Worm (Caenorhabditis elegans) whole organism, L2 larva: ENCODE results near the gene F33C8.4.

ENCODE experiments used
- elt-3 ChIP-seq: sonication (generic microtip); optimal IDR thresholded peaks from 2 replicates; lab custom pipeline; 2017; ENCODE audit warnings: missing biosample characterization, missing genetic modification characterization
- lin-39 ChIP-seq: fragments of 150-350 bp; optimal IDR thresholded peaks from 2 replicates; lab custom pipeline; 2014; ENCODE audit warnings: missing biosample characterization, missing genetic modification reagents, missing genetic modification characterization
- mdl-1 ChIP-seq, 2 experiments: fragments of 150-350 bp in 1 of 2; sonication (generic microtip) in 1 of 2; optimal IDR thresholded peaks; 2 replicates each; lab custom pipeline; 2017; ENCODE audit warnings: missing biosample characterization in 2 of 2, missing genetic modification characterization in 2 of 2
- nhr-12 ChIP-seq: fragments of 150-350 bp; optimal IDR thresholded peaks from 2 replicates; lab custom pipeline; 2014; ENCODE audit warnings: missing biosample characterization, missing genetic modification characterization
- nhr-21 ChIP-seq: fragments of 150-350 bp; optimal IDR thresholded peaks from 2 replicates; lab custom pipeline; 2014; ENCODE audit warnings: missing biosample characterization, missing genetic modification characterization
- skn-1 ChIP-seq: sonication (generic microtip); optimal IDR thresholded peaks from 2 replicates; lab custom pipeline; 2017; ENCODE audit warnings: missing biosample characterization, missing genetic modification characterization
- unc-39 ChIP-seq: fragments of 150-350 bp; optimal IDR thresholded peaks from 2 replicates; lab custom pipeline; 2014; ENCODE audit warnings: missing biosample characterization, missing genetic modification characterization
- unc-62 ChIP-seq: fragments of 150-350 bp; optimal IDR thresholded peaks from 2 replicates; lab custom pipeline; 2014; ENCODE audit warnings: missing biosample characterization, missing genetic modification reagents, missing genetic modification characterization
- zag-1 ChIP-seq: fragments of 150-350 bp; optimal IDR thresholded peaks from 2 replicates; lab custom pipeline; 2014; ENCODE audit warnings: missing biosample characterization, missing genetic modification characterization
- ztf-11 ChIP-seq: sonication (generic microtip); optimal IDR thresholded peaks from 2 replicates; lab custom pipeline; 2017; ENCODE audit warnings: missing biosample characterization, missing genetic modification characterization
- ztf-4 ChIP-seq: fragments of 150-350 bp; optimal IDR thresholded peaks from 2 replicates; lab custom pipeline; 2014; ENCODE audit warnings: missing biosample characterization, missing genetic modification characterization

DNA sequence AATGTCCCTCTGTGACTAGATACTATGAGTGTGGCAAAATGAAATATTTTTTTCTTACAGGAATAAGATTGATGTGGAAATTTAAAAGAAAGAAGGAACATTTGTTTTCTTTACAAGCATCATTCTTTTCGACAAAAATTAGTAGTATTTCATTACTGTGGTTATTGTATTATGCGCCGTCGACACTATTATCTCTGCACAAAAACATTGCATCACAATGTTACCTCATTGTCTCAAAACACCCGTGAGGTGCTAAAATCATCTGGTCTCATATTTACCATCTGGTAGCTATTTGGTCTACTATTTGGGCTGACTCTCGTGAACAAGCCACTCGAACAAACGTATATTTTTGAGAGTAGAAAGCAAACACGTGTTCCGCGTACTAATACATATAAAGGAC lies 27.5 kb downstream of the F33C8.4 start:
- no peak for TF ChIP-seq unc-39 (tag; lab: Kevin White, UChicago)
- TF ChIP-seq elt-3 (tag; lab: Kevin White, UChicago) = no peak
- no peak for TF ChIP-seq ztf-4 (tag; lab: Kevin White, UChicago)
- no peak for TF ChIP-seq ztf-11 (tag; lab: Kevin White, UChicago)
- TF ChIP-seq zag-1 (tag; lab: Kevin White, UChicago) = no peak
- TF ChIP-seq unc-62 (GFP tag; lab: Kevin White, UChicago) = no peak
- TF ChIP-seq mdl-1 (tag; optimal IDR thresholded peaks at IDR 0.05; lab: Kevin White, UChicago) = no peak
- no peak for TF ChIP-seq nhr-12 (tag; lab: Kevin White, UChicago)
- TF ChIP-seq lin-39 = no peak
- no peak for TF ChIP-seq skn-1 (tag; lab: Kevin White, UChicago)
- TF ChIP-seq nhr-21 (tag; lab: Kevin White, UChicago) = no peak
